Fruit fly (Drosophila melanogaster) whole organism, embryonic: Measurements from ENCODE around the gene CG46467.

ENCODE experiments used
- ATbp ChIP-seq: fragments of 200-800 bp; sonication (Bioruptor generic); optimal IDR thresholded peaks from 2 replicates; lab custom pipeline; 2017; ENCODE audit warnings: missing biosample characterization, mild to moderate bottlenecking, missing genetic modification characterization, missing genetic modification reagents
- CG10543 ChIP-seq: fragments of 200-800 bp; sonication (Bioruptor generic); optimal IDR thresholded peaks from 3 replicates; lab custom pipeline; 2017; ENCODE audit warnings: missing biosample characterization, mild to moderate bottlenecking, missing genetic modification characterization, moderate library complexity
- CG12071 ChIP-seq: fragments of 200-800 bp; sonication (Bioruptor generic); optimal IDR thresholded peaks from 3 replicates; lab custom pipeline; 2018; ENCODE audit warnings: missing biosample characterization, mild to moderate bottlenecking, missing genetic modification characterization
- CG12769 ChIP-seq: fragments of 200-800 bp; sonication (Bioruptor generic); optimal IDR thresholded peaks from 2 replicates; lab custom pipeline; 2019; ENCODE audit warnings: missing biosample characterization, mild to moderate bottlenecking, missing genetic modification characterization, moderate library complexity
- CG13296 ChIP-seq: fragments of 200-800 bp; sonication (Bioruptor generic); optimal IDR thresholded peaks from 3 replicates; lab custom pipeline; 2018; ENCODE audit warnings: missing biosample characterization, mild to moderate bottlenecking, missing genetic modification characterization
- CG13894 ChIP-seq: fragments of 200-800 bp; sonication (Bioruptor generic); optimal IDR thresholded peaks from 3 replicates; lab custom pipeline; 2018; ENCODE audit warnings: missing biosample characterization, mild to moderate bottlenecking, missing genetic modification characterization, moderate library complexity
- CG14014 ChIP-seq: fragments of 200-800 bp; sonication (Bioruptor generic); IDR thresholded peaks from 2 replicates; pipeline ENCODE4 v1.3.6; 2022; ENCODE audit warnings: missing biosample characterization, missing genetic modification characterization
- CG14050 ChIP-seq: fragments of 200-800 bp; sonication (Bioruptor generic); IDR thresholded peaks from 3 replicates; pipeline ENCODE4 v1.3.6; 2022; ENCODE audit warnings: missing biosample characterization, missing genetic modification characterization
- CG1603 ChIP-seq: fragments of 200-800 bp; sonication (Bioruptor generic); optimal IDR thresholded peaks from 2 replicates; lab custom pipeline; 2019; ENCODE audit warnings: missing biosample characterization, mild to moderate bottlenecking, missing genetic modification characterization, moderate library complexity
- CG17385 ChIP-seq: fragments of 200-800 bp; sonication (Bioruptor generic); optimal IDR thresholded peaks from 3 replicates; lab custom pipeline; 2018; ENCODE audit warnings: missing biosample characterization, mild to moderate bottlenecking, missing genetic modification characterization
- CG17568 ChIP-seq: fragments of 200-800 bp; sonication (Bioruptor generic); optimal IDR thresholded peaks from 2 replicates; lab custom pipeline; 2018; ENCODE audit warnings: missing biosample characterization, mild to moderate bottlenecking, missing genetic modification characterization, moderate library complexity
- CG17612 ChIP-seq: fragments of 200-800 bp; sonication (Bioruptor generic); IDR thresholded peaks from 2 replicates; pipeline ENCODE4 v1.3.6; 2022; ENCODE audit warnings: missing biosample characterization, missing genetic modification characterization
- CG7987 ChIP-seq: fragments of 200-800 bp; sonication (Bioruptor generic); optimal IDR thresholded peaks from 2 replicates; lab custom pipeline; 2018; ENCODE audit warnings: missing biosample characterization, mild to moderate bottlenecking, missing genetic modification characterization, moderate library complexity
- CG8290 ChIP-seq, 3 experiments: fragments of 200-800 bp; sonication (Bioruptor generic); optimal IDR thresholded peaks; 2 replicates each; lab custom pipeline; 2016 to 2019; ENCODE audit warnings: missing biosample characterization in 3 of 3, missing genetic modification characterization in 3 of 3, mild to moderate bottlenecking in 2 of 3, moderate library complexity in 1 of 3
- Eip74EF ChIP-seq, 2 experiments: fragments of 200-800 bp in 1 of 2; fragments of >200 bp in 1 of 2; sonication (Bioruptor generic) in 1 of 2; optimal IDR thresholded peaks; 2 replicates each; lab custom pipeline; 2017 to 2019; ENCODE audit warnings: missing biosample characterization in 2 of 2, missing genetic modification characterization in 2 of 2, mild to moderate bottlenecking in 1 of 2, moderate library complexity in 1 of 2
- Fer1 ChIP-seq: fragments of 200-800 bp; sonication (Bioruptor generic); optimal IDR thresholded peaks from 2 replicates; lab custom pipeline; 2017; ENCODE audit warnings: missing biosample characterization, mild to moderate bottlenecking, missing genetic modification characterization
- HHEX ChIP-seq: fragments of 200-800 bp; sonication (Bioruptor generic); optimal IDR thresholded peaks from 3 replicates; lab custom pipeline; 2017; ENCODE audit warnings: missing biosample characterization, mild to moderate bottlenecking, missing genetic modification characterization, missing genetic modification reagents
- HLH3B ChIP-seq: fragments of 200-800 bp; sonication (Bioruptor generic); IDR thresholded peaks from 2 replicates; pipeline ENCODE4 v1.3.6; 2022; ENCODE audit warnings: missing biosample characterization, missing genetic modification characterization
- Hmr ChIP-seq: fragments of 200-800 bp; sonication (Bioruptor generic); optimal IDR thresholded peaks from 3 replicates; lab custom pipeline; 2017; ENCODE audit warnings: mild to moderate bottlenecking, missing biosample characterization, missing genetic modification reagents, missing genetic modification characterization
- Hr78 ChIP-seq, 2 experiments: fragments of 200-800 bp in 1 of 2; fragments of >200 bp in 1 of 2; sonication (Bioruptor generic) in 1 of 2; optimal IDR thresholded peaks; 2 replicates each; lab custom pipeline; 2017 to 2019; ENCODE audit warnings: missing biosample characterization in 2 of 2, missing genetic modification characterization in 2 of 2, mild to moderate bottlenecking in 1 of 2, moderate library complexity in 1 of 2
- PHDP ChIP-seq: fragments of 200-800 bp; sonication (Bioruptor generic); optimal IDR thresholded peaks from 3 replicates; lab custom pipeline; 2018; ENCODE audit warnings: missing biosample characterization, mild to moderate bottlenecking, missing genetic modification characterization, moderate library complexity
- Scr ChIP-seq: fragments of 200-800 bp; sonication (Bioruptor generic); IDR thresholded peaks from 2 replicates; pipeline ENCODE4 v1.3.6; 2022; ENCODE audit warnings: missing biosample characterization, missing genetic modification characterization; ENCODE audit not compliant: partially characterized antibody
- ara ChIP-seq: fragments of 200-800 bp; sonication (Bioruptor generic); IDR thresholded peaks from 2 replicates; pipeline ENCODE4 v1.3.6; 2022; ENCODE audit warnings: missing biosample characterization, missing genetic modification characterization
- ci ChIP-seq: fragments of 200-800 bp; sonication (Bioruptor generic); IDR thresholded peaks from 3 replicates; pipeline ENCODE4 v1.3.6; 2022; ENCODE audit warnings: missing biosample characterization, missing genetic modification characterization
- cwo ChIP-seq: fragments of 200-800 bp; sonication (Bioruptor generic); optimal IDR thresholded peaks from 3 replicates; lab custom pipeline; 2017; ENCODE audit warnings: missing biosample characterization, missing genetic modification characterization, mild to moderate bottlenecking, moderate library complexity, missing genetic modification reagents
- danr ChIP-seq: fragments of 200-800 bp; sonication (Bioruptor generic); IDR thresholded peaks from 2 replicates; pipeline ENCODE4 v1.3.6; 2022; ENCODE audit warnings: missing biosample characterization, missing genetic modification characterization
- ems ChIP-seq: fragments of 200-800 bp; sonication (Bioruptor generic); optimal IDR thresholded peaks from 3 replicates; lab custom pipeline; 2016; ENCODE audit warnings: missing biosample characterization, missing genetic modification characterization
- eve ChIP-seq, 2 experiments: fragments of >200 bp; optimal IDR thresholded peaks; 2 replicates each; lab custom pipeline; 2017; ENCODE audit warnings: missing biosample characterization in 2 of 2, missing genetic modification characterization in 2 of 2
- fd3F ChIP-seq: fragments of 200-800 bp; sonication (Bioruptor generic); optimal IDR thresholded peaks from 2 replicates; lab custom pipeline; 2018; ENCODE audit warnings: missing biosample characterization, mild to moderate bottlenecking, missing genetic modification characterization, moderate library complexity
- gem ChIP-seq: fragments of 200-800 bp; sonication (Bioruptor generic); optimal IDR thresholded peaks from 2 replicates; lab custom pipeline; 2019; ENCODE audit warnings: missing biosample characterization, mild to moderate bottlenecking, missing genetic modification characterization, moderate library complexity
- lab ChIP-seq: fragments of 200-800 bp; sonication (Bioruptor generic); optimal IDR thresholded peaks from 3 replicates; lab custom pipeline; 2017; ENCODE audit warnings: missing biosample characterization, missing genetic modification characterization, mild to moderate bottlenecking, moderate library complexity, missing genetic modification reagents
- lbe ChIP-seq: fragments of 200-800 bp; sonication (Bioruptor generic); optimal IDR thresholded peaks from 2 replicates; lab custom pipeline; 2016; ENCODE audit warnings: missing biosample characterization, mild to moderate bottlenecking, missing genetic modification characterization
- mirr ChIP-seq: fragments of 200-800 bp; sonication (Bioruptor generic); optimal IDR thresholded peaks from 3 replicates; lab custom pipeline; 2018; ENCODE audit warnings: missing biosample characterization, mild to moderate bottlenecking, missing genetic modification characterization
- onecut ChIP-seq: fragments of 200-800 bp; sonication (Bioruptor generic); IDR thresholded peaks from 2 replicates; pipeline ENCODE4 v1.3.6; 2022; ENCODE audit warnings: missing biosample characterization, missing genetic modification characterization
- otp ChIP-seq: fragments of 200-800 bp; sonication (Bioruptor generic); IDR thresholded peaks from 3 replicates; pipeline ENCODE4, ENCODE4 v1.3.6; 2022; ENCODE audit warnings: missing biosample characterization, missing genetic modification characterization
- pum ChIP-seq: fragments of 200-800 bp; sonication (Bioruptor generic); optimal IDR thresholded peaks from 2 replicates; lab custom pipeline; 2016; ENCODE audit warnings: missing biosample characterization, missing genetic modification characterization
- seq ChIP-seq: fragments of 200-800 bp; sonication (Bioruptor generic); IDR thresholded peaks from 2 replicates; pipeline ENCODE4 v1.3.6; 2022; ENCODE audit warnings: missing biosample characterization, missing genetic modification characterization
- so ChIP-seq: fragments of 200-800 bp; sonication (Bioruptor generic); IDR thresholded peaks from 3 replicates; pipeline ENCODE4 v1.3.6; 2022; ENCODE audit warnings: missing biosample characterization, missing genetic modification characterization
- vnd ChIP-seq: fragments of 200-800 bp; sonication (Bioruptor generic); IDR thresholded peaks from 3 replicates; pipeline ENCODE4 v1.3.6; 2022; ENCODE audit warnings: missing biosample characterization, missing genetic modification characterization; ENCODE audit not compliant: partially characterized antibody
- wek ChIP-seq: fragments of 200-800 bp; sonication (Bioruptor generic); optimal IDR thresholded peaks from 3 replicates; lab custom pipeline; 2018; ENCODE audit warnings: missing biosample characterization, mild to moderate bottlenecking, missing genetic modification characterization, moderate library complexity

Gene CG46467

dm6 chr3R:9918830-9919229, 44.3 kb downstream of the CG46467 start:
- TF ChIP-seq CG17385 (no peak), HLH3B (0 out of 2 replicates have a peak, but pooled peaks have one; percentile 10), seq (peak; percentile 28; the same call in 1 of the 2 replicates), gem (tag; lab: Kevin White, UChicago) (peak; percentile 6), pum (GFP tag; lab: Kevin White, UChicago) (no peak), Scr (no peak), lab (GFP tag; lab: Kevin White, UChicago) (peak; percentile 37), cwo (no peak), CG7987 (GFP tag; lab: Kevin White, UChicago) (peak; percentile 19), CG1603 (peak; percentile 8), Hr78 (GFP tag; optimal IDR thresholded peaks at IDR 0.05; lab: Kevin White, UChicago) (peak in 1 of 2 experiments; percentile 9), onecut (GFP tag; lab: Robert Waterston, UW) (0 out of 2 replicates have a peak, but pooled peaks have one; percentile 8), CG14050 (GFP tag; lab: Robert Waterston, UW) (no peak), danr (no peak), PHDP (tag; lab: Kevin White, UChicago) (peak; percentile 22), HHEX (peak; percentile 9), mirr (GFP tag; lab: Kevin White, UChicago) (peak; percentile 23), so (GFP tag; lab: Robert Waterston, UW) (0 out of 3 replicates have a peak, but pooled peaks have one; percentile 36), CG10543 (GFP tag; lab: Kevin White, UChicago) (peak; percentile 34), CG13894 (no peak), CG17612 (no peak), CG8290 (GFP tag; optimal IDR thresholded peaks at IDR 0.05; lab: Kevin White, UChicago) (no peak), CG8290 (tag; optimal IDR thresholded peaks at IDR 0.05; lab: Kevin White, UChicago) (peak in 1 of 2 experiments; percentile 59), otp (GFP tag; lab: Robert Waterston, UW) (0 out of 3 replicates have a peak, but pooled peaks have one; percentile 10), ems (peak; percentile 4), ATbp (GFP tag; lab: Kevin White, UChicago) (peak; percentile 21), fd3F (peak; percentile 30), Hmr (peak; percentile 31), lbe (GFP tag; lab: Kevin White, UChicago) (no peak), CG13296 (GFP tag; lab: Kevin White, UChicago) (peak; percentile 38), CG12071 (GFP tag; lab: Kevin White, UChicago) (peak; percentile 38), CG12769 (tag; lab: Kevin White, UChicago) (peak; percentile 13), CG14014 (GFP tag; lab: Robert Waterston, UW) (peak; percentile 52; the same call in 1 of the 2 replicates), eve (GFP tag; optimal IDR thresholded peaks at IDR 0.05; lab: Kevin White, UChicago) (peak in 1 of 2 experiments; percentile 36), vnd (GFP tag; lab: Robert Waterston, UW) (no peak), CG17568 (peak; percentile 34), wek (GFP tag; lab: Kevin White, UChicago) (peak; percentile 51), Eip74EF (GFP tag; optimal IDR thresholded peaks at IDR 0.05; lab: Kevin White, UChicago) (peak in 1 of 2 experiments; percentile 10), Fer1 (peak; percentile 6), ci (GFP tag; lab: Robert Waterston, UW) (peak; percentile 42; the same call in 1 of the 3 replicates), ara (GFP tag; lab: Robert Waterston, UW) (no peak)
